Worm (Caenorhabditis elegans): ENCODE results near the gene F09C12.8.

ce11 chrII:5109693-5110092 is 2.5 kb upstream of the F09C12.8 start, which contains the start of gene F09C12.2:
- TF ChIP-seq bed-3 (GFP tag; optimal IDR thresholded peaks at IDR 0.05) (no peak), snpc-4 (tag; optimal IDR thresholded peaks at IDR 0.05) (no peak), sem-2 (GFP tag; optimal IDR thresholded peaks at IDR 0.05) (no peak), nhr-237 (tag; optimal IDR thresholded peaks at IDR 0.05) (no peak), nhr-76 (tag; optimal IDR thresholded peaks at IDR 0.05) (no peak), ham-2 (GFP tag; optimal IDR thresholded peaks at IDR 0.05) (no peak), unc-120 (tag; optimal IDR thresholded peaks at IDR 0.05; ENCODE audit: poor library complexity, severe bottlenecking) (no peak), unc-39 (tag; optimal IDR thresholded peaks at IDR 0.05) (no peak), lsy-2 (tag; optimal IDR thresholded peaks at IDR 0.05) (no peak)
